Fruit fly (Drosophila melanogaster): ENCODE measurements around the gene CG5863.

DNA sequence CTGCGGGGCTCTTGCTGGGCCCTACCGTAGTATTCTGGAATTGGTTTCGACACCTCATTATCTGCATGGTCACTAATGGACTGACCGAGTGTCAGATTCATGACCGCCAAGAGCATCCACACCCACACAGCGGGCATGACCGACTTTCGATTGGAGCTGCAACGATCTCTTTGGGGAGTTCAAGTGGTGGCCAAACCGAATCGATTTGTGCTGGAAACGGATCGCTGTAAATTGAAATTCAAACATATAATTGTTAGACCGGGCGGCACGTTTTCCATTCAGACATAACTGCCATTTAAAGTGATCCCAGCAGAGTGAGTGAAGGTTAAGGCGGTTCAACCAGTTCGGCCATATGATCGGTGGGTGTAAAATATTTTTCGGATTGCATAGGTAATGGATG lies 4.5 kb upstream of the CG5863 start, which contains the start of the genes CG42824 and CG42798:
- TF ChIP-seq CG12768 (GFP tag; optimal IDR thresholded peaks at IDR 0.05) (no peak), pad (GFP tag; optimal IDR thresholded peaks at IDR 0.05) (no peak), Crg-1 (GFP tag; optimal IDR thresholded peaks at IDR 0.05) (no peak), CG1620 (GFP tag; optimal IDR thresholded peaks at IDR 0.05) (no peak), CG5204 (GFP tag; optimal IDR thresholded peaks at IDR 0.05) (no peak), kay (GFP tag; ENCODE audit: borderline replicate concordance) (no peak), CG7045 (GFP tag; optimal IDR thresholded peaks at IDR 0.05) (no peak), cnc (optimal IDR thresholded peaks at IDR 0.05) (no peak)
